Fruit fly (Drosophila melanogaster): Measurements from ENCODE around the gene Dmtn.

DNA sequence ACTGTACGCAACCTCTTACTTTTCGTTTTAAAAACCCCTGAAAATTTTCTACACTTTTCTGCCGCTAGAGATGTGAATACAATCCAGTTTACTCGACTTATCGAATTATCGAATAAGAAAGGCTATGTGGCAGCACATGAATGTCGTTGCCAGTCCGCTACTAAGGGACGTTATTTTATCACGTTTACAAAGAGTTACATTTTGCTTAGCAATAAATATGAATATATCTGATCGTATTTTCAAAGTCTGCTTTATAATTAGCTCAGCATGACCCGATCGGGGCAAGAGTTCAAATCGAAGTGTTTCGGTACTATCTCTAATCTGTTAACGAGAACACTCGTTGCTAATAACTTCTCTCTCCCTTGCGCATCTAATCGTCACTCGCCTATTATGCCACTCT is 37.6 kb downstream of the Dmtn start, which contains the start of gene CG42724:
- TF ChIP-seq CG9948 (tag; optimal IDR thresholded peaks at IDR 0.05) = no peak
- TF ChIP-seq CG10348 (GFP tag; IDR thresholded peaks at IDR 0.05) = no peak
- TF ChIP-seq CG17806 (tag; optimal IDR thresholded peaks at IDR 0.05) = no peak
- no peak for TF ChIP-seq CG12605 (GFP tag; IDR thresholded peaks at IDR 0.05)

Data from whole organism, pupa.